Fruit fly (Drosophila melanogaster) whole organism, wandering third instar larva: Measurements from ENCODE around the gene lobo.

Experiments
- Abd-B ChIP-seq: fragments of >200 bp; optimal IDR thresholded peaks from 2 replicates; lab custom pipeline; 2017; ENCODE audit warnings: missing biosample characterization, missing genetic modification characterization
- CG32264 ChIP-seq: fragments of 200-800 bp; sonication (Bioruptor generic); optimal IDR thresholded peaks from 2 replicates; lab custom pipeline; 2016; ENCODE audit warnings: missing biosample characterization, missing genetic modification characterization
- CG9705 ChIP-seq: fragments of 200-800 bp; sonication (Bioruptor generic); optimal IDR thresholded peaks from 2 replicates; lab custom pipeline; 2018; ENCODE audit warnings: missing biosample characterization, mild to moderate bottlenecking, missing genetic modification characterization
- CrebA ChIP-seq: fragments of 200-800 bp; sonication (Bioruptor generic); optimal IDR thresholded peaks from 2 replicates; lab custom pipeline; 2016; ENCODE audit warnings: missing biosample characterization, mild to moderate bottlenecking, missing genetic modification characterization, borderline replicate concordance
- Dfd ChIP-seq: fragments of >200 bp; optimal IDR thresholded peaks from 2 replicates; lab custom pipeline; 2017; ENCODE audit warnings: missing biosample characterization, missing genetic modification characterization
- Dif ChIP-seq: fragments of 200-275, 200-300 bp; sonication (Bioruptor generic); optimal IDR thresholded peaks from 2 replicates; lab custom pipeline; 2018; ENCODE audit warnings: missing biosample characterization, missing genetic modification characterization; ENCODE audit not compliant: partially characterized antibody
- GATAd ChIP-seq: sonication (Bioruptor generic); optimal IDR thresholded peaks from 2 replicates; lab custom pipeline; 2016; ENCODE audit warnings: missing biosample characterization, missing genetic modification characterization
- HLH106 ChIP-seq: fragments of 200-800 bp; optimal IDR thresholded peaks from 3 replicates; lab custom pipeline; 2019; ENCODE audit warnings: missing biosample characterization, mild to moderate bottlenecking, missing genetic modification characterization, moderate library complexity
- Hnf4 ChIP-seq: fragments of 200-800 bp; sonication (Bioruptor generic); optimal IDR thresholded peaks from 2 replicates; lab custom pipeline; 2016; ENCODE audit warnings: missing biosample characterization, mild to moderate bottlenecking, missing genetic modification characterization
- Hr78 ChIP-seq: fragments of >200 bp; optimal IDR thresholded peaks from 2 replicates; lab custom pipeline; 2017; ENCODE audit warnings: missing biosample characterization, missing genetic modification characterization
- Hr83 ChIP-seq: fragments of 200-300 bp; sonication (Bioruptor generic); optimal IDR thresholded peaks from 2 replicates; lab custom pipeline; 2016; ENCODE audit warnings: missing biosample characterization, mild to moderate bottlenecking, missing genetic modification characterization, moderate library complexity; ENCODE audit not compliant: poor library complexity, severe bottlenecking
- Jra ChIP-seq: sonication (Bioruptor generic); optimal IDR thresholded peaks from 2 replicates; lab custom pipeline; 2016; ENCODE audit warnings: missing biosample characterization, missing genetic modification characterization
- Mio ChIP-seq: sonication (Bioruptor generic); optimal IDR thresholded peaks from 2 replicates; lab custom pipeline; 2016; ENCODE audit warnings: missing biosample characterization, missing genetic modification characterization
- Myc ChIP-seq: fragments of >200 bp; optimal IDR thresholded peaks from 2 replicates; lab custom pipeline; 2017
- N ChIP-seq: fragments of >200 bp; optimal IDR thresholded peaks from 2 replicates; lab custom pipeline; 2018; ENCODE audit warnings: missing biosample characterization, missing external identifiers, missing genetic modification characterization
- OdsH ChIP-seq: fragments of 200-800 bp; sonication (Bioruptor generic); optimal IDR thresholded peaks from 2 replicates; lab custom pipeline; 2016; ENCODE audit warnings: missing biosample characterization, mild to moderate bottlenecking, missing genetic modification characterization
- Rel ChIP-seq, 2 experiments: fragments of 200-800 bp; sonication (Bioruptor generic) in 1 of 2; optimal IDR thresholded peaks; 2 replicates in 1 of 2; 3 replicates in 1 of 2; lab custom pipeline; 2016 to 2019; ENCODE audit warnings: mild to moderate bottlenecking in 2 of 2, missing biosample characterization in 2 of 2, missing genetic modification characterization in 2 of 2, moderate library complexity in 1 of 2
- Sp1 ChIP-seq: fragments of 200-800 bp; sonication (Bioruptor generic); optimal IDR thresholded peaks from 3 replicates; lab custom pipeline; 2019; ENCODE audit warnings: missing biosample characterization, mild to moderate bottlenecking, missing genetic modification characterization, moderate library complexity
- Vsx2 ChIP-seq: fragments of 200-300, 225-300 bp; sonication (Bioruptor generic); optimal IDR thresholded peaks from 2 replicates; lab custom pipeline; 2018; ENCODE audit warnings: missing biosample characterization, missing genetic modification characterization; ENCODE audit not compliant: partially characterized antibody
- dl ChIP-seq, 2 experiments: fragments of 175-275, 200-275 bp in 1 of 2; fragments of 200-275 bp in 1 of 2; sonication (Bioruptor generic); optimal IDR thresholded peaks; lab custom pipeline; 2018; ENCODE audit warnings: mild to moderate bottlenecking in 2 of 2, missing biosample characterization in 2 of 2, missing genetic modification characterization in 2 of 2, moderate library complexity in 2 of 2; ENCODE audit not compliant: partially characterized antibody in 2 of 2, insufficient read depth in 1 of 2
- dsf ChIP-seq: sonication (Bioruptor generic); optimal IDR thresholded peaks from 2 replicates; lab custom pipeline; 2016; ENCODE audit warnings: missing biosample characterization, missing genetic modification characterization, borderline replicate concordance
- ey ChIP-seq: fragments of 200-800 bp; sonication (Bioruptor generic); optimal IDR thresholded peaks from 2 replicates; lab custom pipeline; 2016; ENCODE audit warnings: missing biosample characterization, missing genetic modification characterization
- foxo ChIP-seq, 2 experiments: fragments of 200-800 bp; sonication (Bioruptor generic); optimal IDR thresholded peaks; 2 replicates in 1 of 2; 3 replicates in 1 of 2; lab custom pipeline; 2016 to 2017; ENCODE audit warnings: missing biosample characterization in 2 of 2, missing genetic modification characterization in 2 of 2
- fru ChIP-seq: fragments of 200-800 bp; sonication (Bioruptor generic); optimal IDR thresholded peaks from 3 replicates; lab custom pipeline; 2016; ENCODE audit warnings: missing biosample characterization, mild to moderate bottlenecking, missing genetic modification characterization
- h ChIP-seq: fragments of 200-800 bp; sonication (Bioruptor generic); optimal IDR thresholded peaks from 3 replicates; lab custom pipeline; 2016; ENCODE audit warnings: missing biosample characterization, mild to moderate bottlenecking, missing genetic modification characterization
- jim ChIP-seq: fragments of 175-275, 200-325 bp; sonication (Bioruptor generic); optimal IDR thresholded peaks from 2 replicates; lab custom pipeline; 2016; ENCODE audit warnings: missing biosample characterization, mild to moderate bottlenecking, missing genetic modification characterization
- lola ChIP-seq: fragments of >200 bp; optimal IDR thresholded peaks from 2 replicates; lab custom pipeline; 2017; ENCODE audit warnings: missing biosample characterization, missing genetic modification characterization
- pan ChIP-seq: fragments of >200 bp; optimal IDR thresholded peaks from 2 replicates; lab custom pipeline; 2017
- psq ChIP-seq: fragments of 200-800 bp; sonication (Bioruptor generic); optimal IDR thresholded peaks from 3 replicates; lab custom pipeline; 2017; ENCODE audit warnings: missing biosample characterization, mild to moderate bottlenecking, missing genetic modification characterization, moderate library complexity
- rgr ChIP-seq: fragments of 200-800 bp; sonication (Bioruptor generic); optimal IDR thresholded peaks from 3 replicates; lab custom pipeline; 2016; ENCODE audit warnings: missing biosample characterization, mild to moderate bottlenecking, missing genetic modification characterization
- sage ChIP-seq: fragments of 200-800 bp; sonication (Bioruptor generic); optimal IDR thresholded peaks from 2 replicates; lab custom pipeline; 2016; ENCODE audit warnings: missing biosample characterization, mild to moderate bottlenecking, missing genetic modification characterization
- sv ChIP-seq: fragments of 200-800 bp; sonication (Bioruptor generic); optimal IDR thresholded peaks from 3 replicates; lab custom pipeline; 2016; ENCODE audit warnings: missing biosample characterization, missing genetic modification characterization
- woc ChIP-seq: sonication (Bioruptor generic); optimal IDR thresholded peaks from 2 replicates; lab custom pipeline; 2016; ENCODE audit warnings: missing biosample characterization, mild to moderate bottlenecking, missing genetic modification characterization

Gene lobo

DNA sequence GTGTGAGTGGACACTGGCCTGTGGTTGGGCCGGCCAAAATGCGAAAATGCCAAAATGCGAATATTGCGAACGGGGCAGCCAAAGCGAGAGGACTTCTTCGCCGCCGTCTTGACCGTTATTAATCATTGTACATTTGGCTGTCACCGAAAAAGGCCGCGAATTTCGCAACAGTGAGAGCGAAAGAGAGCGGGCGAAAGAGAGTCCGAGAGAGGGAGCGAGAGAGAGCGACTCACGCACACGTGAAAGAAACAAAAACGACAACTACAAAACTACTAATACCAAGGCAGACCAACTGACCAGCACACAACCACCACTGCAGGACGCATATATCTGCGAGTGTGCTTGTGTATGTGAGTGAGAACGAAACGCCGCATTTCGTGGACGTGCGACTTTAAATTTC lies 9.0 kb downstream of the lobo start:
- TF ChIP-seq N (GFP tag; lab: Kevin White, UChicago) (peak; percentile 67), Hr78 (GFP tag; lab: Kevin White, UChicago) (no peak)

- TF ChIP-seq Abd-B (GFP tag; lab: Kevin White, UChicago) (no peak), Hnf4 (GFP tag; lab: Kevin White, UChicago) (peak; percentile 7), ey (GFP tag; lab: Kevin White, UChicago) (no peak), Rel (GFP tag; optimal IDR thresholded peaks at IDR 0.05; lab: Kevin White, UChicago) (no peak), Rel (tag; optimal IDR thresholded peaks at IDR 0.05; lab: Kevin White, UChicago) (peak; percentile 82), foxo (GFP tag; optimal IDR thresholded peaks at IDR 0.05; lab: Kevin White, UChicago) (peak in 1 of 2 experiments; percentile 71), Jra (no peak), GATAd (no peak), CrebA (GFP tag; lab: Kevin White, UChicago) (no peak), lola (GFP tag; lab: Kevin White, UChicago) (no peak), Sp1 (GFP tag; lab: Kevin White, UChicago) (peak; percentile 63), dl (GFP tag; optimal IDR thresholded peaks at IDR 0.05; lab: Kevin White, UChicago; ENCODE audit: insufficient read depth in 1 of 2, partially characterized antibody in 2 of 2) (peak; percentile 89 to 91), rgr (GFP tag; lab: Kevin White, UChicago) (peak; percentile 36), Myc (lab: Kevin White, UChicago) (no peak), woc (GFP tag; lab: Kevin White, UChicago) (no peak), Hr83 (GFP tag; lab: Kevin White, UChicago) (peak; percentile 38), sv (GFP tag; lab: Kevin White, UChicago) (no peak), Vsx2 (GFP tag; lab: Kevin White, UChicago) (peak; percentile 67), jim (GFP tag; lab: Kevin White, UChicago) (no peak), HLH106 (tag; lab: Kevin White, UChicago) (peak; percentile 43), Hr78 (GFP tag; lab: Kevin White, UChicago) (no peak), N (GFP tag; lab: Kevin White, UChicago) (no peak), CG9705 (GFP tag; lab: Kevin White, UChicago) (no peak), OdsH (GFP tag; lab: Kevin White, UChicago) (peak; percentile 30), psq (GFP tag; lab: Kevin White, UChicago) (peak; percentile 53), h (peak; percentile 43), pan (lab: Kevin White, UChicago) (no peak), fru (GFP tag; lab: Kevin White, UChicago) (peak; percentile 41), CG32264 (GFP tag; lab: Kevin White, UChicago) (no peak), Dif (GFP tag; lab: Kevin White, UChicago) (peak; percentile 92), dsf (GFP tag; lab: Kevin White, UChicago) (no peak)
These were observed 9.8 kb downstream of the lobo start, which contains the start of gene dan for dm6 chr3R:25183484-25184442. Gene dan, plus strand, starts transcription at chr3R:25184383.

- no peak for TF ChIP-seq CG9705 (GFP tag; lab: Kevin White, UChicago)
- no peak for TF ChIP-seq OdsH (GFP tag; lab: Kevin White, UChicago)
- TF ChIP-seq N (GFP tag; lab: Kevin White, UChicago): no peak
- TF ChIP-seq Sp1 (GFP tag; lab: Kevin White, UChicago): no peak
- TF ChIP-seq Hnf4 (GFP tag; lab: Kevin White, UChicago): no peak
- no peak for TF ChIP-seq sage (GFP tag; lab: Kevin White, UChicago)
- TF ChIP-seq Mio: no peak
- no peak for TF ChIP-seq dl (GFP tag; optimal IDR thresholded peaks at IDR 0.05; lab: Kevin White, UChicago; ENCODE audit: insufficient read depth in 1 of 2, partially characterized antibody in 2 of 2)
- no peak for TF ChIP-seq Dfd
- no peak for TF ChIP-seq Hr83 (GFP tag; lab: Kevin White, UChicago)
- TF ChIP-seq fru (GFP tag; lab: Kevin White, UChicago): no peak
- TF ChIP-seq Vsx2 (GFP tag; lab: Kevin White, UChicago): no peak
- TF ChIP-seq Abd-B (GFP tag; lab: Kevin White, UChicago): no peak
- TF ChIP-seq foxo (GFP tag; optimal IDR thresholded peaks at IDR 0.05; lab: Kevin White, UChicago): no peak
- TF ChIP-seq h: no peak
- no peak for TF ChIP-seq CG32264 (GFP tag; lab: Kevin White, UChicago)
- TF ChIP-seq GATAd: no peak
These were observed 12.2 kb downstream of the lobo start for dm6 chr3R:25181424-25181823.
